Fruit fly (Drosophila melanogaster) S2 (cell line): Measurements from ENCODE around the gene CG5860.

Experiments used
- CG8478 ChIP-seq: fragments of >200 bp; optimal IDR thresholded peaks from 2 replicates; lab custom pipeline; 2018
- CTCF ChIP-seq, 2 experiments: fragments of >200 bp; optimal IDR thresholded peaks; 2 replicates each; lab custom pipeline; 2018

- TF ChIP-seq CG8478 (no peak), CTCF (optimal IDR thresholded peaks at IDR 0.05; lab: Kevin White, UChicago) (no peak)
These were observed 38.3 kb upstream of the CG5860 start for dm6 chr3R:17371094-17371493.
